Fruit fly (Drosophila melanogaster) whole organism, prepupa: ENCODE measurements around the gene Vha100-4.
A peak's percentile ranks its signal among the peaks of the same experiment; 100 is the strongest.

Experiments used
- CG11294 ChIP-seq: fragments of 200-800 bp; sonication (Bioruptor generic); IDR thresholded peaks from 2 replicates; pipeline ENCODE4 v1.3.6; 2022; ENCODE audit warnings: missing biosample characterization, missing genetic modification characterization
- CG11762 ChIP-seq: fragments of 200-800 bp; sonication (Bioruptor generic); optimal IDR thresholded peaks from 3 replicates; lab custom pipeline; 2016; ENCODE audit warnings: missing biosample characterization, missing genetic modification characterization; ENCODE audit not compliant: insufficient read depth
- CG11902 ChIP-seq: fragments of 200-800 bp; sonication (Bioruptor generic); optimal IDR thresholded peaks from 3 replicates; lab custom pipeline; 2016; ENCODE audit warnings: missing biosample characterization, missing genetic modification characterization
- CG15336 ChIP-seq: fragments of 200-800 bp; sonication (Bioruptor generic); IDR thresholded peaks from 2 replicates; pipeline ENCODE4 v1.3.6; 2022; ENCODE audit warnings: missing biosample characterization, missing genetic modification characterization
- CG16779 ChIP-seq: fragments of 200-800 bp; sonication (Bioruptor generic); optimal IDR thresholded peaks from 3 replicates; lab custom pipeline; 2017; ENCODE audit warnings: missing biosample characterization, mild to moderate bottlenecking, missing genetic modification characterization
- CG3032 ChIP-seq: fragments of 200-800 bp; optimal IDR thresholded peaks from 2 replicates; lab custom pipeline; 2019; ENCODE audit warnings: missing biosample characterization, mild to moderate bottlenecking, missing genetic modification characterization, moderate library complexity
- CG31627 ChIP-seq: fragments of 200-800 bp; sonication (Bioruptor generic); optimal IDR thresholded peaks from 3 replicates; lab custom pipeline; 2016; ENCODE audit warnings: missing biosample characterization, missing genetic modification characterization
- CG32006 ChIP-seq: fragments of 200-800 bp; sonication (Bioruptor generic); optimal IDR thresholded peaks from 3 replicates; lab custom pipeline; 2017; ENCODE audit warnings: missing biosample characterization, mild to moderate bottlenecking, missing genetic modification characterization
- CG34406 ChIP-seq: fragments of 200-800 bp; sonication (Bioruptor generic); optimal IDR thresholded peaks from 3 replicates; lab custom pipeline; 2016; ENCODE audit warnings: missing biosample characterization, missing genetic modification characterization
- CG3919 ChIP-seq: fragments of 200-800 bp; sonication (Bioruptor generic); optimal IDR thresholded peaks from 3 replicates; lab custom pipeline; 2016; ENCODE audit warnings: missing biosample characterization, missing genetic modification characterization
- CG6808 ChIP-seq: fragments of 200-800 bp; sonication (Bioruptor generic); optimal IDR thresholded peaks from 3 replicates; lab custom pipeline; 2017; ENCODE audit warnings: missing biosample characterization, missing genetic modification characterization, mild to moderate bottlenecking, moderate library complexity, missing genetic modification reagents
- CG7368 ChIP-seq: fragments of 200-800 bp; sonication (Bioruptor generic); optimal IDR thresholded peaks from 3 replicates; lab custom pipeline; 2016; ENCODE audit warnings: missing biosample characterization, missing genetic modification characterization
- CG8319 ChIP-seq: fragments of 200-800 bp; sonication (Bioruptor generic); optimal IDR thresholded peaks from 3 replicates; lab custom pipeline; 2016; ENCODE audit warnings: missing biosample characterization, missing genetic modification characterization
- Eip78C ChIP-seq: fragments of 200-800 bp; sonication (Bioruptor generic); peaks from one replicate; lab custom pipeline; 2016; ENCODE audit warnings: missing biosample characterization, missing genetic modification characterization
- Eip93F ChIP-seq: fragments of 200-800 bp; sonication (Bioruptor generic); optimal IDR thresholded peaks from 2 replicates; lab custom pipeline; 2016; ENCODE audit warnings: missing biosample characterization, mild to moderate bottlenecking, missing genetic modification characterization
- Ets21C ChIP-seq: fragments of 200-800 bp; sonication (Bioruptor generic); optimal IDR thresholded peaks from 3 replicates; lab custom pipeline; 2016; ENCODE audit warnings: missing biosample characterization, missing genetic modification characterization
- Gug ChIP-seq: fragments of 200-800 bp; sonication (Bioruptor generic); IDR thresholded peaks from 2 replicates; pipeline ENCODE4 v1.3.6; 2022; ENCODE audit warnings: missing biosample characterization, missing genetic modification characterization
- Hr38 ChIP-seq: sonication (Bioruptor generic); optimal IDR thresholded peaks from 2 replicates; lab custom pipeline; 2016; ENCODE audit warnings: missing biosample characterization, missing genetic modification characterization
- Lpt ChIP-seq: fragments of 200-800 bp; sonication (Bioruptor generic); optimal IDR thresholded peaks from 3 replicates; lab custom pipeline; 2016; ENCODE audit warnings: missing biosample characterization, missing genetic modification characterization
- OdsH ChIP-seq: fragments of 200-800 bp; sonication (Bioruptor generic); optimal IDR thresholded peaks from 3 replicates; lab custom pipeline; 2016; ENCODE audit warnings: missing biosample characterization, missing genetic modification characterization
- achi ChIP-seq: fragments of 200-800 bp; sonication (Bioruptor generic); optimal IDR thresholded peaks from 3 replicates; lab custom pipeline; 2016; ENCODE audit warnings: missing biosample characterization, missing genetic modification characterization
- acj6 ChIP-seq: fragments of 200-800 bp; sonication (Bioruptor generic); optimal IDR thresholded peaks from 3 replicates; lab custom pipeline; 2016; ENCODE audit warnings: missing biosample characterization, missing genetic modification characterization
- dsx ChIP-seq: fragments of 200-800 bp; optimal IDR thresholded peaks from 3 replicates; lab custom pipeline; 2019; ENCODE audit warnings: missing biosample characterization, mild to moderate bottlenecking, missing genetic modification characterization, moderate library complexity; ENCODE audit not compliant: poor library complexity, severe bottlenecking
- eg ChIP-seq: fragments of 200-800 bp; sonication (Bioruptor generic); IDR thresholded peaks from 3 replicates; pipeline ENCODE4 v1.3.6; 2022; ENCODE audit warnings: missing biosample characterization, missing genetic modification characterization
- esn ChIP-seq: fragments of 200-800 bp; sonication (Bioruptor generic); optimal IDR thresholded peaks from 2 replicates; lab custom pipeline; 2016; ENCODE audit warnings: missing biosample characterization, mild to moderate bottlenecking, missing genetic modification characterization, moderate library complexity
- fd59A ChIP-seq: fragments of 200-800 bp; sonication (Bioruptor generic); optimal IDR thresholded peaks from 2 replicates; lab custom pipeline; 2017; ENCODE audit warnings: missing biosample characterization, mild to moderate bottlenecking, missing genetic modification characterization, missing genetic modification reagents
- fd85E ChIP-seq: fragments of 200-800 bp; sonication (Bioruptor generic); optimal IDR thresholded peaks from 3 replicates; lab custom pipeline; 2016; ENCODE audit warnings: missing biosample characterization, missing genetic modification characterization
- spab ChIP-seq: fragments of 200-800 bp; sonication (Bioruptor generic); optimal IDR thresholded peaks from 2 replicates; lab custom pipeline; 2017; ENCODE audit warnings: missing biosample characterization, mild to moderate bottlenecking, missing genetic modification characterization, missing genetic modification reagents
- ss ChIP-seq, 2 experiments: fragments of 200-800 bp; sonication (Bioruptor generic); optimal IDR thresholded peaks; 2 replicates in 1 of 2; 3 replicates in 1 of 2; lab custom pipeline; 2017 to 2018; ENCODE audit warnings: mild to moderate bottlenecking in 2 of 2, missing biosample characterization in 2 of 2, missing genetic modification characterization in 2 of 2, moderate library complexity in 1 of 2
- svp ChIP-seq: fragments of 200-800 bp; sonication (Bioruptor generic); peaks from one replicate; lab custom pipeline; 2016; ENCODE audit warnings: missing biosample characterization, missing genetic modification characterization

Gene Vha100-4

dm6 chr3R:18360630-18361260 is 28.9 kb downstream of the Vha100-4 start, which contains the start of gene CG15803:
TSS of gene CG15803 (minus strand) at chr3R:18360728.
- TF ChIP-seq achi (GFP tag; lab: Kevin White, UChicago) (peak; percentile 36), CG15336 (GFP tag; lab: Robert Waterston, UW) (no peak), dsx (GFP tag; lab: Kevin White, UChicago) (no peak), CG32006 (GFP tag; lab: Kevin White, UChicago) (peak; percentile 9), CG11902 (GFP tag; lab: Kevin White, UChicago) (no peak), Eip78C (GFP tag; lab: Kevin White, UChicago) (peak; percentile 65), svp (GFP tag; lab: Kevin White, UChicago) (peak; percentile 32), eg (GFP tag; lab: Robert Waterston, UW) (0 out of 3 replicates have a peak, but pooled peaks have one; percentile 29)

- TF ChIP-seq Eip78C (GFP tag; lab: Kevin White, UChicago): no peak
- TF ChIP-seq CG7368: no peak
- TF ChIP-seq CG3032: no peak
- TF ChIP-seq CG8319 (GFP tag; lab: Kevin White, UChicago): no peak
- no peak for TF ChIP-seq svp (GFP tag; lab: Kevin White, UChicago)
- TF ChIP-seq CG34406: no peak
- no peak for TF ChIP-seq spab (GFP tag; lab: Kevin White, UChicago)
- no peak for TF ChIP-seq achi (GFP tag; lab: Kevin White, UChicago)
- TF ChIP-seq CG32006 (GFP tag; lab: Kevin White, UChicago): no peak
- TF ChIP-seq OdsH (GFP tag; lab: Kevin White, UChicago): no peak
- TF ChIP-seq CG31627 (GFP tag; lab: Kevin White, UChicago): no peak
Observed at dm6 chr3R:18355781-18356180, 33.8 kb downstream of the Vha100-4 start.

- TF ChIP-seq CG16779 (no peak), Lpt (GFP tag; lab: Kevin White, UChicago) (no peak), CG11762 (no peak), CG7368 (no peak), Gug (GFP tag; lab: Robert Waterston, UW) (no peak), CG6808 (GFP tag; lab: Kevin White, UChicago) (no peak), ss (GFP tag; optimal IDR thresholded peaks at IDR 0.05; lab: Kevin White, UChicago) (no peak), CG3919 (no peak), CG11294 (GFP tag; lab: Robert Waterston, UW) (no peak), OdsH (GFP tag; lab: Kevin White, UChicago) (no peak), fd85E (GFP tag; lab: Kevin White, UChicago) (no peak), fd59A (GFP tag; lab: Kevin White, UChicago) (no peak), acj6 (GFP tag; lab: Kevin White, UChicago) (no peak), Ets21C (no peak), Eip93F (GFP tag; lab: Kevin White, UChicago) (no peak), eg (GFP tag; lab: Robert Waterston, UW) (no peak), Hr38 (GFP tag; lab: Kevin White, UChicago) (no peak), esn (no peak)
Observed at dm6 chr3R:18338493-18338892, 51.1 kb downstream of the Vha100-4 start.
